Worm (Caenorhabditis elegans) whole organism, late embryonic: ENCODE data around the gene far-8.

Source experiments
- ceh-2 ChIP-seq: sonication (generic microtip); optimal IDR thresholded peaks from 2 replicates; lab custom pipeline; 2016; ENCODE audit warnings: missing genotype, missing genetic modification characterization, missing compliant biosample characterization
- odd-2 ChIP-seq: sonication (generic microtip); optimal IDR thresholded peaks from 2 replicates; lab custom pipeline; 2017; ENCODE audit warnings: antibody characterized with exemption, mild to moderate bottlenecking, missing genetic modification characterization, missing compliant biosample characterization
- unc-42 ChIP-seq: sonication (generic microtip); optimal IDR thresholded peaks from 2 replicates; lab custom pipeline; 2016; ENCODE audit warnings: missing genotype, missing genetic modification characterization, missing compliant biosample characterization

DNA sequence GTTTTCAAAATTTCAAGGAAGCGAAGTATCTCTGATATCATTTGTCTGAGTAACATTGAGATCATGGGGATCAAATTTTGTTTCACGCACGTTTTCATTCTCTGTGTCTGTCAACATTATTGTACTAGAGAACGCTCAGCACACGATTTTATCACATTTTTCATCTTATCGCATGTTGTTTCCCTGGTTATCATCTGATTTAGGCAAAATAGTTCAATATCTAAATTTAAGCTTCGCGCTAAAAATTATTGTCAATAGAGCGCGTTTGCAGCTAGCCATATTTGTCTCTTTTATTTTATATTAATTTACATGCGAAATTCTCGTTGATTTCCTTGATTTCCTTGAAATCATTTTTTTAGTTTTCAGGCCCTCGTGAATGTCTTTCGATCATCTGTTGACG, 2.8 kb downstream of the far-8 start, which contains the start of gene K02F3.2:
- TF ChIP-seq ceh-2 (tag; lab: Kevin White, UChicago) (no peak), odd-2 (tag; lab: Kevin White, UChicago) (no peak), unc-42 (no peak)
